Worm (Caenorhabditis elegans): ENCODE results near the gene nlp-49.

DNA sequence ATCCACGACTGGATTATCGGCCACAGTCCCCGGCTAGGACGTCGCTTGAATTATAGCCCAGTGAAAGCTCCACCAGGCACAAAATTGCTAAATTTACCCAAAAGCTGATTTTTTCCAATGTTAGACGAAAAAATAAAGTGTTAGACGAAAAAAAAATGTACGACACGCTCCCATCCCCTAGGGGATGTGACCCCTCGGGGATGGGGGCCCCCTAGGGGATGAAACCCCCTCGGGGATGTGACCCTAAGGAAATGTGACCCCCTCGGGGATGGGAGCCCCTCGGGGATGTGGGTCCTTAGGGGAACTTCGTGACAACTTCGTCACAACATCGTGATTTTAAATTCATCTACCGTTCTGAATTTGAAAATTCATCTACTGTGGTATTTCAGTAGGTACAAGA, 1.3 kb downstream of the nlp-49 start:
- TF ChIP-seq him-1 (tag; optimal IDR thresholded peaks at IDR 0.05) (no peak), W03F9.2 (tag; optimal IDR thresholded peaks at IDR 0.05) (no peak)
